Worm (Caenorhabditis elegans): Measurements from ENCODE around the gene cmtr-1.
"Not testable (repeated sequence)": the region's sequence is repeated elsewhere in the genome, so short reads cannot be mapped to it uniquely, and the experiment has no call there.

Gene cmtr-1

ce11 chrII:14992598-14992997, 33.3 kb upstream of the cmtr-1 start, which contains the start of gene Y53F4B.7:
TSS of gene Y53F4B.7 (plus strand) at chrII:14992898.
- TF ChIP-seq F16B12.6 (tag; optimal IDR thresholded peaks at IDR 0.05); elt-2 (tag; optimal IDR thresholded peaks at IDR 0.05); ceh-88 (GFP tag; IDR thresholded peaks at IDR 0.05): not testable (repeated sequence)

- TF ChIP-seq mef-2 (tag; optimal IDR thresholded peaks at IDR 0.05), result no peak
Measured at ce11 chrII:15003410-15003809, 22.5 kb upstream of the cmtr-1 start, which contains the start of gene Y53F4B.10. TSS of gene Y53F4B.10 (minus strand) at chrII:15003510.

- TF ChIP-seq dpl-1 (GFP tag; optimal IDR thresholded peaks at IDR 0.05) (peak in 1 of 3 experiments; percentile 38), nhr-85 (tag) (peak; percentile 44), ceh-63 (GFP tag; optimal IDR thresholded peaks at IDR 0.05) (no peak), efl-1 (optimal IDR thresholded peaks at IDR 0.05) (peak; percentile 18 to 45), efl-1 (GFP tag; optimal IDR thresholded peaks at IDR 0.05 in 1 of 2) (peak; percentile 27 to 76)
Measured at ce11 chrII:15004538-15004937, 21.4 kb upstream of the cmtr-1 start.

- TF ChIP-seq C16A3.4 (tag; optimal IDR thresholded peaks at IDR 0.05), result no peak
- no peak for TF ChIP-seq isw-1 (GFP tag; IDR thresholded peaks at IDR 0.05)
- no peak for TF ChIP-seq mep-1 (tag; optimal IDR thresholded peaks at IDR 0.05)
- no peak for TF ChIP-seq egl-27 (tag; optimal IDR thresholded peaks at IDR 0.05)
- TF ChIP-seq lin-35 (GFP tag; optimal IDR thresholded peaks at IDR 0.05), result no peak
- no peak for TF ChIP-seq unc-30 (tag; optimal IDR thresholded peaks at IDR 0.05)
- no peak for TF ChIP-seq nhr-71 (tag; optimal IDR thresholded peaks at IDR 0.05)
- no peak for TF ChIP-seq nhr-47 (tag; optimal IDR thresholded peaks at IDR 0.05)
- no peak for TF ChIP-seq mab-9 (GFP tag; IDR thresholded peaks at IDR 0.05)
- no peak for TF ChIP-seq lin-39 (tag; optimal IDR thresholded peaks at IDR 0.05)
- no peak for TF ChIP-seq ceh-8 (GFP tag; optimal IDR thresholded peaks at IDR 0.05)
- no peak for TF ChIP-seq unc-86 (tag; optimal IDR thresholded peaks at IDR 0.05)
Measured at ce11 chrII:15005118-15005517, 20.8 kb upstream of the cmtr-1 start.

- TF ChIP-seq unc-98 (GFP tag; IDR thresholded peaks at IDR 0.05) (peak; percentile 50; the same call in 1 of the 2 replicates), nhr-90 (tag; optimal IDR thresholded peaks at IDR 0.05; ENCODE audit: poor library complexity) (peak; percentile 19), fkh-10 (GFP tag; optimal IDR thresholded peaks at IDR 0.05) (no peak), efl-1 (optimal IDR thresholded peaks at IDR 0.05) (no peak), efl-1 (GFP tag; optimal IDR thresholded peaks at IDR 0.05 in 1 of 2) (peak in 1 of 2 experiments; percentile 89), mef-2 (tag; optimal IDR thresholded peaks at IDR 0.05) (no peak), nhr-28 (tag; optimal IDR thresholded peaks at IDR 0.05) (no peak), unc-86 (tag; optimal IDR thresholded peaks at IDR 0.05) (no peak), nhr-11 (tag; optimal IDR thresholded peaks at IDR 0.05) (no peak), nhr-85 (tag) (peak; percentile 75), pax-3 (tag; optimal IDR thresholded peaks at IDR 0.05) (peak; percentile 61)
Measured at ce11 chrII:15008481-15009057, 17.3 kb upstream of the cmtr-1 start.

ce11 chrII:15010366-15011235, 15.3 kb upstream of the cmtr-1 start, which contains the start of the genes Y53F4B.9 and Y53F4B.11:
TSS of gene Y53F4B.9 (minus strand) at chrII:15010416.
TSS of gene Y53F4B.11 (plus strand) at chrII:15010748.
- TF ChIP-seq snu-23 (GFP tag; optimal IDR thresholded peaks at IDR 0.05) (peak; percentile 85), lir-3 (tag; optimal IDR thresholded peaks at IDR 0.05; ENCODE audit: poor library complexity) (no peak), Y116A8C.19 (tag; optimal IDR thresholded peaks at IDR 0.05; ENCODE audit: borderline replicate concordance) (no peak), ztf-11 (tag; optimal IDR thresholded peaks at IDR 0.05) (peak in 1 of 2 experiments; percentile 4), fkh-10 (GFP tag; optimal IDR thresholded peaks at IDR 0.05) (peak; percentile 60), mef-2 (tag; optimal IDR thresholded peaks at IDR 0.05) (no peak), F16B12.6 (tag; optimal IDR thresholded peaks at IDR 0.05) (peak; percentile 70), dsc-1 (tag; optimal IDR thresholded peaks at IDR 0.05) (peak; percentile 61), sptf-1 (tag; optimal IDR thresholded peaks at IDR 0.05) (no peak), tlp-1 (tag; optimal IDR thresholded peaks at IDR 0.05) (no peak), ceh-88 (GFP tag; IDR thresholded peaks at IDR 0.05) (peak; percentile 50; the same call in 1 of the 2 replicates), C16A3.4 (tag; optimal IDR thresholded peaks at IDR 0.05) (peak; percentile 87), ama-1 (optimal IDR thresholded peaks at IDR 0.05) (no peak), hlh-4 (tag; optimal IDR thresholded peaks at IDR 0.05) (no peak), nhr-77 (tag; optimal IDR thresholded peaks at IDR 0.05) (peak; percentile 94), unc-62 (GFP tag; optimal IDR thresholded peaks at IDR 0.05) (no peak), mdl-1 (tag; optimal IDR thresholded peaks at IDR 0.05) (peak in 1 of 2 experiments; percentile 70), snpc-4 (tag; optimal IDR thresholded peaks at IDR 0.05) (peak; percentile 88), nhr-11 (tag; optimal IDR thresholded peaks at IDR 0.05) (peak; percentile 16)

Data from whole organism, L1 larva.